Fruit fly (Drosophila melanogaster) whole organism, pupa: Measurements from ENCODE around the gene CG43851.

Source experiments
- CG13204 ChIP-seq: fragments of 200-800 bp; sonication (Bioruptor generic); optimal IDR thresholded peaks from 2 replicates; lab custom pipeline; 2018; ENCODE audit warnings: missing biosample characterization, mild to moderate bottlenecking, missing genetic modification characterization, moderate library complexity
- CG14655 ChIP-seq: fragments of 200-800 bp; sonication (Bioruptor generic); optimal IDR thresholded peaks from 3 replicates; lab custom pipeline; 2017; ENCODE audit warnings: mild to moderate bottlenecking, missing biosample characterization, missing genetic modification reagents, missing genetic modification characterization
- CG8159 ChIP-seq: fragments of 200-800 bp; sonication (Bioruptor generic); optimal IDR thresholded peaks from 3 replicates; lab custom pipeline; 2018; ENCODE audit warnings: missing biosample characterization, mild to moderate bottlenecking, missing genetic modification characterization, moderate library complexity
- gl ChIP-seq: fragments of 200-800 bp; sonication (Bioruptor generic); optimal IDR thresholded peaks from 2 replicates; lab custom pipeline; 2018; ENCODE audit warnings: missing biosample characterization, mild to moderate bottlenecking, missing genetic modification characterization

dm6 chr2L:2669523-2669922, 21.8 kb downstream of the CG43851 start, which contains the start of gene Gr23a:
- no peak for TF ChIP-seq CG14655 (GFP tag; lab: Kevin White, UChicago)
- no peak for TF ChIP-seq CG8159 (tag; lab: Kevin White, UChicago)
- TF ChIP-seq CG13204 (GFP tag; lab: Kevin White, UChicago), result no peak
- no peak for TF ChIP-seq gl (tag; lab: Kevin White, UChicago)
